Worm (Caenorhabditis elegans): Measurements from ENCODE around the gene pdha-1.

Gene pdha-1

ce11 chrII:8078041-8078440, 12.0 kb downstream of the pdha-1 start, which contains the start of gene K02C4.5 (continued):
- TF ChIP-seq nhr-71 (tag; optimal IDR thresholded peaks at IDR 0.05) (peak; percentile 0), nhr-20 (tag; optimal IDR thresholded peaks at IDR 0.05) (peak; percentile 7), elt-3 (tag; optimal IDR thresholded peaks at IDR 0.05) (peak in 2 of 6 experiments; percentile 50 to 62), ztf-11 (tag; optimal IDR thresholded peaks at IDR 0.05) (no peak), alr-1 (tag; optimal IDR thresholded peaks at IDR 0.05; ENCODE audit: borderline replicate concordance) (no peak), ets-5 (GFP tag; IDR thresholded peaks at IDR 0.05) (no peak), blmp-1 (tag; optimal IDR thresholded peaks at IDR 0.05) (peak; percentile 89), aly-2 (tag; optimal IDR thresholded peaks at IDR 0.05) (no peak), elt-2 (tag; optimal IDR thresholded peaks at IDR 0.05) (peak; percentile 58)

DNA sequence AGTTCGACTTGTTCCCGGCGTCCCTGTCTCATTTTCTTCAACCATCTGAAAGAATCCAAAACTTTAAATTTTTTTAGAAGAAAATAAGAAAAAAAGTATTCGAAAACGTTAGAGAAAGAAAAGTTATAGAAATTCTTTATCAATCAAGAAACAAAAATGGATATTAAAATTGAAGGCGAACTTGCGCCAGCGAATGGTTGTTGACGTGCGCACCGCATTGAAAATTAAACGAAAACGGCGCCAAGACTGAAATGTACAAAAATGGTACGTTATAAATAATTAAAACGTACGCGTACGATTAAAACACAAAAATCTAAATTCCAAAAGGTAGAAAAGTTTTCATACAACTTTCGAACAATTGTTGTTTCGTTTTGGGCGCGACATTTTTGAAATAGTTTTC, 20.7 kb downstream of the pdha-1 start, which contains the start of gene K02C4.3:
TSS of gene K02C4.3 (minus strand) at position 51 of the 400 bp plus-strand sequence.
- peak; percentile 24 for TF ChIP-seq aly-2 (tag; optimal IDR thresholded peaks at IDR 0.05)
- TF ChIP-seq irx-1 (tag; optimal IDR thresholded peaks at IDR 0.05): peak; percentile 71
- TF ChIP-seq ets-5 (GFP tag; IDR thresholded peaks at IDR 0.05): no peak
- no peak for TF ChIP-seq unc-30 (tag; optimal IDR thresholded peaks at IDR 0.05)
- TF ChIP-seq dsc-1 (tag; optimal IDR thresholded peaks at IDR 0.05): peak; percentile 78
- peak; percentile 75 for TF ChIP-seq lin-14 (GFP tag; optimal IDR thresholded peaks at IDR 0.05)
- TF ChIP-seq nhr-19 (GFP tag; conservative IDR thresholded peaks at IDR 0.05): peak; percentile 77
- peak; percentile 14 for TF ChIP-seq sox-4 (tag; optimal IDR thresholded peaks at IDR 0.05)
- TF ChIP-seq egl-13 (tag; optimal IDR thresholded peaks at IDR 0.05): peak; percentile 44
- peak; percentile 31 for TF ChIP-seq fos-1 (tag; optimal IDR thresholded peaks at IDR 0.05)
- TF ChIP-seq lin-35 (GFP tag; optimal IDR thresholded peaks at IDR 0.05): peak; percentile 87 to 95
- no peak for TF ChIP-seq nhr-76 (tag; optimal IDR thresholded peaks at IDR 0.05)
- TF ChIP-seq C34B4.2 (tag; optimal IDR thresholded peaks at IDR 0.05): no peak
- peak; percentile 76 for TF ChIP-seq blmp-1 (tag; optimal IDR thresholded peaks at IDR 0.05)
- no peak for TF ChIP-seq hlh-17 (GFP tag; optimal IDR thresholded peaks at IDR 0.05; ENCODE audit: borderline replicate concordance)
- peak; percentile 12 for TF ChIP-seq fkh-4 (tag; optimal IDR thresholded peaks at IDR 0.05; ENCODE audit: borderline replicate concordance)
- TF ChIP-seq nhr-47 (tag; optimal IDR thresholded peaks at IDR 0.05): peak; percentile 81
- TF ChIP-seq lir-3 (tag; optimal IDR thresholded peaks at IDR 0.05; ENCODE audit: poor library complexity): peak; percentile 50
- TF ChIP-seq isw-1 (GFP tag; IDR thresholded peaks at IDR 0.05): peak; percentile 59
- peak; percentile 35 for TF ChIP-seq unc-86 (tag; optimal IDR thresholded peaks at IDR 0.05)
- TF ChIP-seq ama-1 (optimal IDR thresholded peaks at IDR 0.05): no peak
- TF ChIP-seq unc-130 (tag; optimal IDR thresholded peaks at IDR 0.05): peak; percentile 64
- TF ChIP-seq efl-1 (optimal IDR thresholded peaks at IDR 0.05): peak; percentile 90 to 93
- TF ChIP-seq efl-1 (GFP tag; optimal IDR thresholded peaks at IDR 0.05 in 1 of 2): peak; percentile 90 to 99
- TF ChIP-seq C04F5.9 (tag; optimal IDR thresholded peaks at IDR 0.05): peak; percentile 55
- no peak for TF ChIP-seq nhr-237 (tag; optimal IDR thresholded peaks at IDR 0.05)
- peak; percentile 87 for TF ChIP-seq mep-1 (tag; optimal IDR thresholded peaks at IDR 0.05)
- peak; percentile 85 for TF ChIP-seq snu-23 (GFP tag; optimal IDR thresholded peaks at IDR 0.05)
- no peak for TF ChIP-seq ceh-63 (GFP tag; optimal IDR thresholded peaks at IDR 0.05)
- peak; percentile 28 for TF ChIP-seq F16B12.6 (tag; optimal IDR thresholded peaks at IDR 0.05)
- peak; percentile 85 for TF ChIP-seq nhr-71 (tag; optimal IDR thresholded peaks at IDR 0.05)
- TF ChIP-seq grh-1 (GFP tag; IDR thresholded peaks at IDR 0.05): peak; percentile 37; the same call in 1 of the 2 replicates
- peak; percentile 86 to 94 (median 93) for TF ChIP-seq dpl-1 (GFP tag; optimal IDR thresholded peaks at IDR 0.05)
- TF ChIP-seq mab-9 (GFP tag; IDR thresholded peaks at IDR 0.05): no peak
- TF ChIP-seq nhr-90 (tag; optimal IDR thresholded peaks at IDR 0.05; ENCODE audit: poor library complexity): peak; percentile 77
- peak in 1 of 2 experiments; percentile 63 for TF ChIP-seq ztf-11 (tag; optimal IDR thresholded peaks at IDR 0.05)
- peak; percentile 60 for TF ChIP-seq lin-39 (tag; optimal IDR thresholded peaks at IDR 0.05)
- peak in 1 of 2 experiments; percentile 60 for TF ChIP-seq mdl-1 (tag; optimal IDR thresholded peaks at IDR 0.05)
- TF ChIP-seq vab-15 (tag; optimal IDR thresholded peaks at IDR 0.05): no peak
- TF ChIP-seq lsy-2 (tag; optimal IDR thresholded peaks at IDR 0.05): peak; percentile 87 to 90
- TF ChIP-seq zip-4 (GFP tag; optimal IDR thresholded peaks at IDR 0.05): peak; percentile 28
- TF ChIP-seq sup-37 (GFP tag; optimal IDR thresholded peaks at IDR 0.05): peak; percentile 25
- no peak for TF ChIP-seq unc-98 (GFP tag; IDR thresholded peaks at IDR 0.05)
- TF ChIP-seq tbx-2 (tag; optimal IDR thresholded peaks at IDR 0.05): peak; percentile 77
- peak; percentile 39 for TF ChIP-seq C16A3.4 (tag; optimal IDR thresholded peaks at IDR 0.05)
- peak; percentile 18 for TF ChIP-seq elt-2 (tag; optimal IDR thresholded peaks at IDR 0.05)
- peak; percentile 79 for TF ChIP-seq nhr-85 (tag)

All from whole organism, L1 larva.